Worm (Caenorhabditis elegans) whole organism, early embryonic: Measurements from ENCODE around the gene F46H5.4.

Experiments
- F13C5.2 ChIP-seq: sonication (generic microtip); optimal IDR thresholded peaks from 2 replicates; lab custom pipeline; 2017; ENCODE audit warnings: mild to moderate bottlenecking, missing genetic modification characterization, inconsistent platforms, missing compliant biosample characterization
- ama-1 ChIP-seq: fragments of 150-350 bp; optimal IDR thresholded peaks from 2 replicates; lab custom pipeline; 2014
- flt-1 ChIP-seq: fragments of 200-800 bp; sonication (Bioruptor generic); IDR thresholded peaks from 2 replicates; pipeline ENCODE4 v1.3.6; 2022; ENCODE audit warnings: missing genetic modification characterization, missing compliant biosample characterization
- pes-1 ChIP-seq: fragments of 200-800 bp; sonication (Bioruptor generic); IDR thresholded peaks from 2 replicates; pipeline ENCODE4 v1.3.6; 2022; ENCODE audit warnings: missing genetic modification reagents, missing genetic modification characterization, missing compliant biosample characterization

ce11 chrX:7217704-7218479, 36.5 kb downstream of the F46H5.4 start, which contains the start of gene syd-9:
- no peak for TF ChIP-seq pes-1
- no peak for TF ChIP-seq ama-1
- TF ChIP-seq flt-1 (GFP tag; lab: Robert Waterston, UW), result no peak
- no peak for TF ChIP-seq F13C5.2 (tag; lab: Kevin White, UChicago)
